Worm (Caenorhabditis elegans) whole organism, L1 larva: ENCODE measurements around the gene srw-11.

Experiments
- ceh-82 ChIP-seq, 3 experiments: fragments of 150-350 bp in 1 of 3; sonication (generic microtip) in 2 of 3; optimal IDR thresholded peaks; 2 replicates each; lab custom pipeline; 2014 to 2017; ENCODE audit warnings: missing biosample characterization in 3 of 3, missing genetic modification characterization in 3 of 3
- efl-1 ChIP-seq, 4 experiments: fragments of 150-350 bp; optimal IDR thresholded peaks in 3 of 4; peaks in 1 of 4; 1 replicate in 1 of 4; 2 replicates in 3 of 4; lab custom pipeline; 2014; ENCODE audit warnings: missing biosample characterization in 2 of 4, missing genetic modification characterization in 2 of 4, missing genetic modification reagents in 2 of 4
- mef-2 ChIP-seq: fragments of 150-350 bp; optimal IDR thresholded peaks from 2 replicates; lab custom pipeline; 2014; ENCODE audit warnings: missing biosample characterization, missing genetic modification characterization
- xbp-1 ChIP-seq: sonication (generic microtip); optimal IDR thresholded peaks from 2 replicates; lab custom pipeline; 2016; ENCODE audit warnings: missing genetic modification characterization, missing compliant biosample characterization

ce11 chrV:15285984-15286383 is 45.9 kb upstream of the srw-11 start:
- no peak for TF ChIP-seq mef-2 (tag; lab: Kevin White, UChicago)
- TF ChIP-seq ceh-82 (tag; optimal IDR thresholded peaks at IDR 0.05; lab: Kevin White, UChicago) = no peak
- TF ChIP-seq xbp-1 = no peak
- no peak for TF ChIP-seq efl-1 (optimal IDR thresholded peaks at IDR 0.05; lab: Kevin White, UChicago)
- peak in 1 of 2 experiments; percentile 88 for TF ChIP-seq efl-1 (GFP tag; optimal IDR thresholded peaks at IDR 0.05 in 1 of 2; lab: Kevin White, UChicago)
